Worm (Caenorhabditis elegans): ENCODE measurements around the gene cct-2.

The cct-2 gene

ce11 chrII:8926451-8926850 lies 1.1 kb upstream of the cct-2 start, which contains the start of gene B0457.2:
B0457.2 (minus strand) TSS chrII:8926551.
- no peak for TF ChIP-seq F44E2.7 (GFP tag; IDR thresholded peaks at IDR 0.05)
- no peak for TF ChIP-seq tra-1 (GFP tag; IDR thresholded peaks at IDR 0.05)
- no peak for TF ChIP-seq zag-1 (tag; optimal IDR thresholded peaks at IDR 0.05)
- TF ChIP-seq ceh-28 (tag; optimal IDR thresholded peaks at IDR 0.05) = no peak
- peak; percentile 19 for TF ChIP-seq aha-1 (tag)
- TF ChIP-seq hif-1 (tag; optimal IDR thresholded peaks at IDR 0.05) = no peak
- no peak for TF ChIP-seq spr-1 (tag; optimal IDR thresholded peaks at IDR 0.05)
- TF ChIP-seq dve-1 (tag; optimal IDR thresholded peaks at IDR 0.05; ENCODE audit: insufficient read depth) = peak; percentile 37
- no peak for TF ChIP-seq daf-19 (GFP tag; conservative IDR thresholded peaks at IDR 0.05)
- TF ChIP-seq pqm-1 (tag; optimal IDR thresholded peaks at IDR 0.05) = no peak
- TF ChIP-seq saeg-2 (GFP tag; IDR thresholded peaks at IDR 0.05) = no peak
- TF ChIP-seq nhr-28 (tag; optimal IDR thresholded peaks at IDR 0.05) = peak; percentile 63

- no peak for TF ChIP-seq ZK546.5 (tag; optimal IDR thresholded peaks at IDR 0.05)
- no peak for TF ChIP-seq mep-1 (tag; optimal IDR thresholded peaks at IDR 0.05)
- no peak for TF ChIP-seq vab-7 (GFP tag; IDR thresholded peaks at IDR 0.05)
- TF ChIP-seq nhr-111 (GFP tag; optimal IDR thresholded peaks at IDR 0.05) = no peak
- TF ChIP-seq mxl-3 (GFP tag; optimal IDR thresholded peaks at IDR 0.05) = no peak
- TF ChIP-seq nhr-76 (tag; optimal IDR thresholded peaks at IDR 0.05) = no peak
- no peak for TF ChIP-seq D1046.2 (GFP tag; IDR thresholded peaks at IDR 0.05)
- TF ChIP-seq daf-12 (tag; optimal IDR thresholded peaks at IDR 0.05) = no peak
- TF ChIP-seq fos-1 (tag; optimal IDR thresholded peaks at IDR 0.05) = no peak
- TF ChIP-seq unc-62 (GFP tag; optimal IDR thresholded peaks at IDR 0.05 in 1 of 2) = no peak
- no peak for TF ChIP-seq unc-62 (tag; optimal IDR thresholded peaks at IDR 0.05)
- TF ChIP-seq ztf-7 (tag; optimal IDR thresholded peaks at IDR 0.05) = no peak
- TF ChIP-seq mdt-29 (GFP tag; IDR thresholded peaks at IDR 0.05) = no peak
- TF ChIP-seq ceh-28 (tag; optimal IDR thresholded peaks at IDR 0.05) = no peak
- no peak for TF ChIP-seq nhr-25 (tag; optimal IDR thresholded peaks at IDR 0.05; ENCODE audit: borderline replicate concordance, insufficient read depth)
- TF ChIP-seq nhr-237 (tag; optimal IDR thresholded peaks at IDR 0.05) = no peak
- no peak for TF ChIP-seq pqm-1 (tag; optimal IDR thresholded peaks at IDR 0.05)
- no peak for TF ChIP-seq zfp-2 (tag; optimal IDR thresholded peaks at IDR 0.05)
- TF ChIP-seq php-3 (GFP tag; IDR thresholded peaks at IDR 0.05) = no peak
- no peak for TF ChIP-seq sdz-12 (GFP tag; optimal IDR thresholded peaks at IDR 0.05)
- TF ChIP-seq ceh-62 (tag; optimal IDR thresholded peaks at IDR 0.05) = no peak
- no peak for TF ChIP-seq attf-4 (tag; optimal IDR thresholded peaks at IDR 0.05)
- TF ChIP-seq lsy-2 (tag; optimal IDR thresholded peaks at IDR 0.05) = no peak
- TF ChIP-seq jun-1 (tag; optimal IDR thresholded peaks at IDR 0.05) = no peak
- peak in 1 of 2 experiments; percentile 8 for TF ChIP-seq daf-16 (GFP tag; optimal IDR thresholded peaks at IDR 0.05)
- TF ChIP-seq daf-16 (tag; optimal IDR thresholded peaks at IDR 0.05) = peak; percentile 23
- TF ChIP-seq snpc-1.2 (GFP tag; IDR thresholded peaks at IDR 0.05) = peak; percentile 31; the same call in 1 of the 2 replicates
- no peak for TF ChIP-seq ceh-82 (tag; optimal IDR thresholded peaks at IDR 0.05)
- no peak for TF ChIP-seq dmd-6 (GFP tag; IDR thresholded peaks at IDR 0.05)
- TF ChIP-seq aha-1 (tag) = peak; percentile 82
- TF ChIP-seq hlh-11 (tag; optimal IDR thresholded peaks at IDR 0.05) = no peak
- TF ChIP-seq Y75B8A.6 (GFP tag; IDR thresholded peaks at IDR 0.05) = no peak
- TF ChIP-seq ztf-11 (tag; optimal IDR thresholded peaks at IDR 0.05) = no peak
- TF ChIP-seq nhr-77 (tag; optimal IDR thresholded peaks at IDR 0.05) = no peak
- no peak for TF ChIP-seq mdl-1 (tag; optimal IDR thresholded peaks at IDR 0.05)
- TF ChIP-seq lim-7 (GFP tag; IDR thresholded peaks at IDR 0.05) = no peak
- no peak for TF ChIP-seq ceh-32 (tag; optimal IDR thresholded peaks at IDR 0.05; ENCODE audit: poor library complexity)
- no peak for TF ChIP-seq snpc-4 (tag; optimal IDR thresholded peaks at IDR 0.05)
- no peak for TF ChIP-seq ZK337.2 (GFP tag; IDR thresholded peaks at IDR 0.05)
- TF ChIP-seq skn-1 (tag; optimal IDR thresholded peaks at IDR 0.05) = no peak
- no peak for TF ChIP-seq spr-1 (tag; optimal IDR thresholded peaks at IDR 0.05)
- TF ChIP-seq aly-2 (tag; optimal IDR thresholded peaks at IDR 0.05) = no peak
- TF ChIP-seq nhr-11 (tag; optimal IDR thresholded peaks at IDR 0.05) = no peak
- peak; percentile 13; the same call in 1 of the 2 replicates for TF ChIP-seq set-16 (GFP tag; IDR thresholded peaks at IDR 0.05)
Observed at ce11 chrII:8929771-8930170, 2.2 kb downstream of the cct-2 start, which contains the start of gene mrpl-50. mrpl-50 (plus strand) TSS chrII:8929841.
